Fruit fly (Drosophila melanogaster) whole organism, prepupa: ENCODE measurements around the gene CG14930.

Experiments
- Blimp-1 ChIP-seq: fragments of 200-800 bp; sonication (Bioruptor generic); optimal IDR thresholded peaks from 3 replicates; lab custom pipeline; 2017; ENCODE audit warnings: missing biosample characterization, missing genetic modification characterization, mild to moderate bottlenecking, moderate library complexity, missing genetic modification reagents
- CG11294 ChIP-seq: fragments of 200-800 bp; sonication (Bioruptor generic); IDR thresholded peaks from 2 replicates; pipeline ENCODE4 v1.3.6; 2022; ENCODE audit warnings: missing biosample characterization, missing genetic modification characterization
- CG11762 ChIP-seq: fragments of 200-800 bp; sonication (Bioruptor generic); optimal IDR thresholded peaks from 3 replicates; lab custom pipeline; 2016; ENCODE audit warnings: missing biosample characterization, missing genetic modification characterization; ENCODE audit not compliant: insufficient read depth
- CG11902 ChIP-seq: fragments of 200-800 bp; sonication (Bioruptor generic); optimal IDR thresholded peaks from 3 replicates; lab custom pipeline; 2016; ENCODE audit warnings: missing biosample characterization, missing genetic modification characterization
- CG1621 ChIP-seq: fragments of 200-800 bp; sonication (Bioruptor generic); optimal IDR thresholded peaks from 3 replicates; lab custom pipeline; 2018; ENCODE audit warnings: missing biosample characterization, mild to moderate bottlenecking, missing genetic modification characterization
- CG16779 ChIP-seq: fragments of 200-800 bp; sonication (Bioruptor generic); optimal IDR thresholded peaks from 3 replicates; lab custom pipeline; 2017; ENCODE audit warnings: missing biosample characterization, mild to moderate bottlenecking, missing genetic modification characterization
- CG3032 ChIP-seq: fragments of 200-800 bp; optimal IDR thresholded peaks from 2 replicates; lab custom pipeline; 2019; ENCODE audit warnings: missing biosample characterization, mild to moderate bottlenecking, missing genetic modification characterization, moderate library complexity
- CG31627 ChIP-seq: fragments of 200-800 bp; sonication (Bioruptor generic); optimal IDR thresholded peaks from 3 replicates; lab custom pipeline; 2016; ENCODE audit warnings: missing biosample characterization, missing genetic modification characterization
- CG32006 ChIP-seq: fragments of 200-800 bp; sonication (Bioruptor generic); optimal IDR thresholded peaks from 3 replicates; lab custom pipeline; 2017; ENCODE audit warnings: missing biosample characterization, mild to moderate bottlenecking, missing genetic modification characterization
- CG34406 ChIP-seq: fragments of 200-800 bp; sonication (Bioruptor generic); optimal IDR thresholded peaks from 3 replicates; lab custom pipeline; 2016; ENCODE audit warnings: missing biosample characterization, missing genetic modification characterization
- CG3919 ChIP-seq: fragments of 200-800 bp; sonication (Bioruptor generic); optimal IDR thresholded peaks from 3 replicates; lab custom pipeline; 2016; ENCODE audit warnings: missing biosample characterization, missing genetic modification characterization
- CG6163 ChIP-seq: fragments of 200-800 bp; sonication (Bioruptor generic); IDR thresholded peaks from 3 replicates; pipeline ENCODE4 v1.3.6; 2022; ENCODE audit warnings: missing biosample characterization, missing genetic modification characterization
- CG6276 ChIP-seq: fragments of 200-800 bp; sonication (Bioruptor generic); optimal IDR thresholded peaks from 2 replicates; lab custom pipeline; 2017; ENCODE audit warnings: missing biosample characterization, mild to moderate bottlenecking, missing genetic modification characterization
- CG6792 ChIP-seq: fragments of 200-800 bp; sonication (Bioruptor generic); optimal IDR thresholded peaks from 3 replicates; lab custom pipeline; 2016; ENCODE audit warnings: missing biosample characterization, missing genetic modification characterization
- CG6808 ChIP-seq: fragments of 200-800 bp; sonication (Bioruptor generic); optimal IDR thresholded peaks from 3 replicates; lab custom pipeline; 2017; ENCODE audit warnings: missing biosample characterization, missing genetic modification characterization, mild to moderate bottlenecking, moderate library complexity, missing genetic modification reagents
- CG6854 ChIP-seq: fragments of 200-800 bp; sonication (Bioruptor generic); optimal IDR thresholded peaks from 2 replicates; lab custom pipeline; 2017; ENCODE audit warnings: missing biosample characterization, mild to moderate bottlenecking, missing genetic modification characterization
- CG7368 ChIP-seq: fragments of 200-800 bp; sonication (Bioruptor generic); optimal IDR thresholded peaks from 3 replicates; lab custom pipeline; 2016; ENCODE audit warnings: missing biosample characterization, missing genetic modification characterization
- CG8119 ChIP-seq: fragments of 200-800 bp; sonication (Bioruptor generic); IDR thresholded peaks from 3 replicates; pipeline ENCODE4 v1.3.6; 2022; ENCODE audit warnings: missing biosample characterization, missing genetic modification characterization
- CG8319 ChIP-seq: fragments of 200-800 bp; sonication (Bioruptor generic); optimal IDR thresholded peaks from 3 replicates; lab custom pipeline; 2016; ENCODE audit warnings: missing biosample characterization, missing genetic modification characterization
- CG8632 ChIP-seq: fragments of 200-800 bp; sonication (Bioruptor generic); optimal IDR thresholded peaks from 3 replicates; lab custom pipeline; 2016; ENCODE audit warnings: missing biosample characterization, missing genetic modification characterization
- CG9139 ChIP-seq: fragments of 200-800 bp; sonication (Bioruptor generic); optimal IDR thresholded peaks from 3 replicates; lab custom pipeline; 2017; ENCODE audit warnings: missing biosample characterization, mild to moderate bottlenecking, missing genetic modification characterization
- Eip75B ChIP-seq: fragments of 200-800 bp; sonication (Bioruptor generic); optimal IDR thresholded peaks from 3 replicates; lab custom pipeline; 2016; ENCODE audit warnings: missing biosample characterization, missing genetic modification characterization
- Eip78C ChIP-seq: fragments of 200-800 bp; sonication (Bioruptor generic); peaks from one replicate; lab custom pipeline; 2016; ENCODE audit warnings: missing biosample characterization, missing genetic modification characterization
- Eip93F ChIP-seq: fragments of 200-800 bp; sonication (Bioruptor generic); optimal IDR thresholded peaks from 2 replicates; lab custom pipeline; 2016; ENCODE audit warnings: missing biosample characterization, mild to moderate bottlenecking, missing genetic modification characterization
- Ets21C ChIP-seq: fragments of 200-800 bp; sonication (Bioruptor generic); optimal IDR thresholded peaks from 3 replicates; lab custom pipeline; 2016; ENCODE audit warnings: missing biosample characterization, missing genetic modification characterization
- Ets96B ChIP-seq: fragments of 200-800 bp; optimal IDR thresholded peaks from 2 replicates; lab custom pipeline; 2019; ENCODE audit warnings: missing biosample characterization, mild to moderate bottlenecking, missing genetic modification characterization, moderate library complexity
- Gug ChIP-seq: fragments of 200-800 bp; sonication (Bioruptor generic); IDR thresholded peaks from 2 replicates; pipeline ENCODE4 v1.3.6; 2022; ENCODE audit warnings: missing biosample characterization, missing genetic modification characterization
- Hr38 ChIP-seq: sonication (Bioruptor generic); optimal IDR thresholded peaks from 2 replicates; lab custom pipeline; 2016; ENCODE audit warnings: missing biosample characterization, missing genetic modification characterization
- Hr39 ChIP-seq: fragments of 200-800 bp; sonication (Bioruptor generic); optimal IDR thresholded peaks from 2 replicates; lab custom pipeline; 2016; ENCODE audit warnings: missing biosample characterization, missing genetic modification characterization
- Hr4 ChIP-seq: fragments of 200-800 bp; sonication (Bioruptor generic); optimal IDR thresholded peaks from 3 replicates; lab custom pipeline; 2016; ENCODE audit warnings: missing biosample characterization, missing genetic modification characterization
- Lpt ChIP-seq: fragments of 200-800 bp; sonication (Bioruptor generic); optimal IDR thresholded peaks from 3 replicates; lab custom pipeline; 2016; ENCODE audit warnings: missing biosample characterization, missing genetic modification characterization
- Met ChIP-seq: fragments of 200-800 bp; sonication (Bioruptor generic); optimal IDR thresholded peaks from 3 replicates; lab custom pipeline; 2016; ENCODE audit warnings: missing biosample characterization, missing genetic modification characterization
- Smox ChIP-seq: fragments of 200-800 bp; sonication (Bioruptor generic); optimal IDR thresholded peaks from 3 replicates; lab custom pipeline; 2016; ENCODE audit warnings: missing biosample characterization, missing genetic modification characterization
- Sox102F ChIP-seq: fragments of 200-800 bp; sonication (Bioruptor generic); optimal IDR thresholded peaks from 2 replicates; lab custom pipeline; 2016; ENCODE audit warnings: missing biosample characterization, mild to moderate bottlenecking, missing genetic modification characterization
- Sox15 ChIP-seq: fragments of 200-800 bp; sonication (Bioruptor generic); optimal IDR thresholded peaks from 3 replicates; lab custom pipeline; 2016; ENCODE audit warnings: missing biosample characterization, missing genetic modification characterization
- achi ChIP-seq: fragments of 200-800 bp; sonication (Bioruptor generic); optimal IDR thresholded peaks from 3 replicates; lab custom pipeline; 2016; ENCODE audit warnings: missing biosample characterization, missing genetic modification characterization
- acj6 ChIP-seq: fragments of 200-800 bp; sonication (Bioruptor generic); optimal IDR thresholded peaks from 3 replicates; lab custom pipeline; 2016; ENCODE audit warnings: missing biosample characterization, missing genetic modification characterization
- dac ChIP-seq: fragments of 200-800 bp; sonication (Bioruptor generic); optimal IDR thresholded peaks from 2 replicates; lab custom pipeline; 2017; ENCODE audit warnings: missing biosample characterization, mild to moderate bottlenecking, missing genetic modification characterization
- dsx ChIP-seq: fragments of 200-800 bp; optimal IDR thresholded peaks from 3 replicates; lab custom pipeline; 2019; ENCODE audit warnings: missing biosample characterization, mild to moderate bottlenecking, missing genetic modification characterization, moderate library complexity; ENCODE audit not compliant: poor library complexity, severe bottlenecking
- eg ChIP-seq: fragments of 200-800 bp; sonication (Bioruptor generic); IDR thresholded peaks from 3 replicates; pipeline ENCODE4 v1.3.6; 2022; ENCODE audit warnings: missing biosample characterization, missing genetic modification characterization
- esn ChIP-seq: fragments of 200-800 bp; sonication (Bioruptor generic); optimal IDR thresholded peaks from 2 replicates; lab custom pipeline; 2016; ENCODE audit warnings: missing biosample characterization, mild to moderate bottlenecking, missing genetic modification characterization, moderate library complexity
- fd59A ChIP-seq: fragments of 200-800 bp; sonication (Bioruptor generic); optimal IDR thresholded peaks from 2 replicates; lab custom pipeline; 2017; ENCODE audit warnings: missing biosample characterization, mild to moderate bottlenecking, missing genetic modification characterization, missing genetic modification reagents
- fd85E ChIP-seq: fragments of 200-800 bp; sonication (Bioruptor generic); optimal IDR thresholded peaks from 3 replicates; lab custom pipeline; 2016; ENCODE audit warnings: missing biosample characterization, missing genetic modification characterization
- fkh ChIP-seq: fragments of 200-800 bp; sonication (Bioruptor generic); optimal IDR thresholded peaks from 3 replicates; lab custom pipeline; 2017; ENCODE audit warnings: missing biosample characterization, mild to moderate bottlenecking, missing genetic modification characterization, moderate library complexity
- lz ChIP-seq: fragments of 200-800 bp; sonication (Bioruptor generic); optimal IDR thresholded peaks from 3 replicates; lab custom pipeline; 2016; ENCODE audit warnings: missing biosample characterization, missing genetic modification characterization
- net ChIP-seq: fragments of 200-800 bp; sonication (Bioruptor generic); optimal IDR thresholded peaks from 3 replicates; lab custom pipeline; 2016; ENCODE audit warnings: missing biosample characterization, missing genetic modification characterization
- pdm3 ChIP-seq: fragments of 200-800 bp; sonication (Bioruptor generic); optimal IDR thresholded peaks from 3 replicates; lab custom pipeline; 2016; ENCODE audit warnings: missing biosample characterization, missing genetic modification characterization
- salr ChIP-seq, 2 experiments: fragments of 200-800 bp; sonication (Bioruptor generic); optimal IDR thresholded peaks; 3 replicates each; lab custom pipeline; 2016 to 2018; ENCODE audit warnings: missing biosample characterization in 2 of 2, missing genetic modification characterization in 2 of 2, mild to moderate bottlenecking in 1 of 2
- ss ChIP-seq, 2 experiments: fragments of 200-800 bp; sonication (Bioruptor generic); optimal IDR thresholded peaks; 2 replicates in 1 of 2; 3 replicates in 1 of 2; lab custom pipeline; 2017 to 2018; ENCODE audit warnings: mild to moderate bottlenecking in 2 of 2, missing biosample characterization in 2 of 2, missing genetic modification characterization in 2 of 2, moderate library complexity in 1 of 2
- svp ChIP-seq: fragments of 200-800 bp; sonication (Bioruptor generic); peaks from one replicate; lab custom pipeline; 2016; ENCODE audit warnings: missing biosample characterization, missing genetic modification characterization
- topi ChIP-seq: fragments of 200-800 bp; sonication (Bioruptor generic); optimal IDR thresholded peaks from 3 replicates; lab custom pipeline; 2016; ENCODE audit warnings: missing biosample characterization, missing genetic modification characterization
- vri ChIP-seq: fragments of 200-800 bp; sonication (Bioruptor generic); optimal IDR thresholded peaks from 3 replicates; lab custom pipeline; 2016; ENCODE audit warnings: missing biosample characterization, mild to moderate bottlenecking, missing genetic modification characterization

The CG14930 gene

dm6 chr2L:11528129-11528589, 7.1 kb upstream of the CG14930 start, which contains the start of gene CG31705:
TSS of gene CG31705 (minus strand) at chr2L:11528205.
- TF ChIP-seq CG1621 (tag; lab: Kevin White, UChicago): no peak
- peak; percentile 87 for TF ChIP-seq Eip78C (GFP tag; lab: Kevin White, UChicago)
- peak; percentile 67 for TF ChIP-seq achi (GFP tag; lab: Kevin White, UChicago)
- TF ChIP-seq lz (GFP tag; lab: Kevin White, UChicago): peak; percentile 19
- no peak for TF ChIP-seq pdm3 (GFP tag; lab: Kevin White, UChicago)
- peak; percentile 44 for TF ChIP-seq fkh
- peak; percentile 70 for TF ChIP-seq CG3919 (GFP tag; lab: Kevin White, UChicago)
- peak; percentile 65 for TF ChIP-seq esn
- TF ChIP-seq acj6 (GFP tag; lab: Kevin White, UChicago): peak; percentile 49
- peak; percentile 50; the same call in 1 of the 2 replicates for TF ChIP-seq CG11294 (GFP tag; lab: Robert Waterston, UW)
- peak; percentile 6 for TF ChIP-seq Ets21C (GFP tag; lab: Kevin White, UChicago)
- TF ChIP-seq CG6276 (GFP tag; lab: Kevin White, UChicago): peak; percentile 84
- TF ChIP-seq CG8119 (GFP tag; lab: Robert Waterston, UW): peak; percentile 62
- peak; percentile 16 for TF ChIP-seq Met
- TF ChIP-seq Ets96B (tag; lab: Kevin White, UChicago): peak; percentile 28
- TF ChIP-seq CG6792 (GFP tag; lab: Kevin White, UChicago): peak; percentile 55
- peak; percentile 64 for TF ChIP-seq CG34406 (GFP tag; lab: Kevin White, UChicago)
- no peak for TF ChIP-seq vri
- TF ChIP-seq Eip93F: no peak
- no peak for TF ChIP-seq CG6854 (GFP tag; lab: Kevin White, UChicago)
- peak; percentile 41 for TF ChIP-seq net (GFP tag; lab: Kevin White, UChicago)
- peak; percentile 63 for TF ChIP-seq CG8632 (GFP tag; lab: Kevin White, UChicago)
- peak; percentile 11 for TF ChIP-seq CG31627 (GFP tag; lab: Kevin White, UChicago)
- TF ChIP-seq CG11902: peak; percentile 60
- peak; percentile 18 for TF ChIP-seq dsx (GFP tag; lab: Kevin White, UChicago)
- TF ChIP-seq dac: no peak
- TF ChIP-seq Sox15: peak; percentile 27
- peak; percentile 80 for TF ChIP-seq CG32006
- TF ChIP-seq ss (GFP tag; optimal IDR thresholded peaks at IDR 0.05; lab: Kevin White, UChicago): peak in 1 of 2 experiments; percentile 58
- no peak for TF ChIP-seq fd85E (GFP tag; lab: Kevin White, UChicago)
- TF ChIP-seq Hr38 (GFP tag; lab: Kevin White, UChicago): no peak
- TF ChIP-seq topi (GFP tag; lab: Kevin White, UChicago): peak; percentile 62
- peak; percentile 55 for TF ChIP-seq CG3032 (tag; lab: Kevin White, UChicago)
- peak; percentile 34 for TF ChIP-seq fd59A
- TF ChIP-seq salr (GFP tag; optimal IDR thresholded peaks at IDR 0.05; lab: Kevin White, UChicago): peak in 1 of 2 experiments; percentile 70
- peak; percentile 0 for TF ChIP-seq Lpt (GFP tag; lab: Kevin White, UChicago)
- TF ChIP-seq CG16779 (tag; lab: Kevin White, UChicago): peak; percentile 38
- peak; percentile 51 for TF ChIP-seq CG11762 (GFP tag; lab: Kevin White, UChicago)
- peak; percentile 50 for TF ChIP-seq Gug (GFP tag; lab: Robert Waterston, UW)
- TF ChIP-seq CG8319 (GFP tag; lab: Kevin White, UChicago): peak; percentile 66
- TF ChIP-seq Hr39 (GFP tag; lab: Kevin White, UChicago): peak; percentile 18
- TF ChIP-seq eg (GFP tag; lab: Robert Waterston, UW): peak; percentile 71
- peak; percentile 46 for TF ChIP-seq CG7368 (GFP tag; lab: Kevin White, UChicago)
- TF ChIP-seq CG6163 (GFP tag; lab: Robert Waterston, UW): peak; percentile 67
- no peak for TF ChIP-seq Hr4 (GFP tag; lab: Kevin White, UChicago)
- TF ChIP-seq CG6808 (GFP tag; lab: Kevin White, UChicago): peak; percentile 63
- TF ChIP-seq Sox102F: peak; percentile 44
- TF ChIP-seq svp (GFP tag; lab: Kevin White, UChicago): peak; percentile 75
- TF ChIP-seq Smox (GFP tag; lab: Kevin White, UChicago): peak; percentile 35
- no peak for TF ChIP-seq Eip75B (GFP tag; lab: Kevin White, UChicago)
- peak; percentile 46 for TF ChIP-seq Blimp-1
- peak; percentile 43 for TF ChIP-seq CG9139 (GFP tag; lab: Kevin White, UChicago)
